Worm (Caenorhabditis elegans) whole organism, L2 larva: ENCODE measurements around the gene srh-2.

ENCODE experiments used
- ZK546.5 ChIP-seq: sonication (generic microtip); optimal IDR thresholded peaks from 2 replicates; lab custom pipeline; 2017; ENCODE audit warnings: missing biosample characterization, missing genetic modification characterization
- ama-1 ChIP-seq: fragments of 150-350 bp; optimal IDR thresholded peaks from 2 replicates; lab custom pipeline; 2018; ENCODE audit warnings: inconsistent platforms
- blmp-1 ChIP-seq: sonication (generic microtip); optimal IDR thresholded peaks from 2 replicates; lab custom pipeline; 2017; ENCODE audit warnings: missing genetic modification characterization, mild to moderate bottlenecking, missing compliant biosample characterization, antibody characterized with exemption, moderate library complexity; ENCODE audit not compliant: insufficient read depth
- crh-2 ChIP-seq: sonication (generic microtip); optimal IDR thresholded peaks from 2 replicates; lab custom pipeline; 2017; ENCODE audit warnings: missing biosample characterization, missing genetic modification characterization
- fos-1 ChIP-seq: fragments of 150-350 bp; optimal IDR thresholded peaks from 2 replicates; lab custom pipeline; 2014; ENCODE audit warnings: missing biosample characterization, missing genetic modification characterization
- mab-5 ChIP-seq: fragments of 150-350 bp; optimal IDR thresholded peaks from 2 replicates; lab custom pipeline; 2014; ENCODE audit warnings: missing biosample characterization, missing genetic modification characterization
- mdl-1 ChIP-seq, 2 experiments: fragments of 150-350 bp in 1 of 2; sonication (generic microtip) in 1 of 2; optimal IDR thresholded peaks; 2 replicates each; lab custom pipeline; 2017; ENCODE audit warnings: missing biosample characterization in 2 of 2, missing genetic modification characterization in 2 of 2
- nhr-129 ChIP-seq: fragments of 150-350 bp; optimal IDR thresholded peaks from 2 replicates; lab custom pipeline; 2014; ENCODE audit warnings: missing biosample characterization, missing genetic modification characterization
- nhr-237 ChIP-seq: fragments of 150-350 bp; optimal IDR thresholded peaks from 2 replicates; lab custom pipeline; 2014; ENCODE audit warnings: missing biosample characterization, missing genetic modification characterization
- snpc-4 ChIP-seq: fragments of 150-350 bp; optimal IDR thresholded peaks from 2 replicates; lab custom pipeline; 2014; ENCODE audit warnings: missing biosample characterization, missing genetic modification characterization
- unc-62 ChIP-seq: fragments of 150-350 bp; optimal IDR thresholded peaks from 2 replicates; lab custom pipeline; 2014; ENCODE audit warnings: missing biosample characterization, missing genetic modification reagents, missing genetic modification characterization
- zag-1 ChIP-seq: fragments of 150-350 bp; optimal IDR thresholded peaks from 2 replicates; lab custom pipeline; 2014; ENCODE audit warnings: missing biosample characterization, missing genetic modification characterization
- ztf-11 ChIP-seq: sonication (generic microtip); optimal IDR thresholded peaks from 2 replicates; lab custom pipeline; 2017; ENCODE audit warnings: missing biosample characterization, missing genetic modification characterization
- ztf-4 ChIP-seq: fragments of 150-350 bp; optimal IDR thresholded peaks from 2 replicates; lab custom pipeline; 2014; ENCODE audit warnings: missing biosample characterization, missing genetic modification characterization

- peak; percentile 82 for TF ChIP-seq nhr-129
- TF ChIP-seq mdl-1 (tag; optimal IDR thresholded peaks at IDR 0.05; lab: Kevin White, UChicago), result peak in 1 of 2 experiments; percentile 60
- TF ChIP-seq nhr-237 (tag; lab: Kevin White, UChicago), result no peak
- no peak for TF ChIP-seq ztf-11 (tag; lab: Kevin White, UChicago)
- TF ChIP-seq ztf-4 (tag; lab: Kevin White, UChicago), result no peak
- no peak for TF ChIP-seq ZK546.5 (tag; lab: Kevin White, UChicago)
- peak; percentile 63 for TF ChIP-seq ama-1
- no peak for TF ChIP-seq snpc-4
- TF ChIP-seq mab-5, result no peak
- peak; percentile 20 for TF ChIP-seq fos-1
- TF ChIP-seq unc-62 (GFP tag; lab: Kevin White, UChicago), result no peak
- no peak for TF ChIP-seq zag-1
- TF ChIP-seq blmp-1 (tag; lab: Kevin White, UChicago), result peak; percentile 41
- TF ChIP-seq crh-2, result peak; percentile 82
Observed at ce11 chrV:730216-730615, 2.1 kb downstream of the srh-2 start.
